Fruit fly (Drosophila melanogaster) whole organism, embryonic: ENCODE data around the gene CG11562.
A peak's percentile ranks its signal among the peaks of the same experiment; 100 is the strongest.

Experiments
- ATbp ChIP-seq: fragments of 200-800 bp; sonication (Bioruptor generic); optimal IDR thresholded peaks from 2 replicates; lab custom pipeline; 2017; ENCODE audit warnings: missing biosample characterization, mild to moderate bottlenecking, missing genetic modification characterization, missing genetic modification reagents
- Blimp-1 ChIP-seq: fragments of 200-800 bp; sonication (Bioruptor generic); optimal IDR thresholded peaks from 3 replicates; lab custom pipeline; 2018; ENCODE audit warnings: missing biosample characterization, missing genetic modification characterization, mild to moderate bottlenecking, moderate library complexity, missing genetic modification reagents
- CG10267 ChIP-seq: fragments of 200-800 bp; sonication (Bioruptor generic); optimal IDR thresholded peaks from 2 replicates; lab custom pipeline; 2018; ENCODE audit warnings: missing biosample characterization, mild to moderate bottlenecking, missing genetic modification characterization, moderate library complexity
- CG10274 ChIP-seq: fragments of 200-800 bp; sonication (Bioruptor generic); optimal IDR thresholded peaks from 3 replicates; lab custom pipeline; 2017; ENCODE audit warnings: missing biosample characterization, mild to moderate bottlenecking, missing genetic modification characterization
- CG10543 ChIP-seq: fragments of 200-800 bp; sonication (Bioruptor generic); optimal IDR thresholded peaks from 3 replicates; lab custom pipeline; 2017; ENCODE audit warnings: missing biosample characterization, mild to moderate bottlenecking, missing genetic modification characterization, moderate library complexity
- CG10565 ChIP-seq: fragments of 200-800 bp; sonication (Bioruptor generic); optimal IDR thresholded peaks from 3 replicates; lab custom pipeline; 2016; ENCODE audit warnings: missing biosample characterization, mild to moderate bottlenecking, missing genetic modification characterization
- CG10654 ChIP-seq: fragments of 200-800 bp; sonication (Bioruptor generic); optimal IDR thresholded peaks from 2 replicates; lab custom pipeline; 2016; ENCODE audit warnings: missing biosample characterization, missing genetic modification characterization
- CG1233 ChIP-seq: fragments of 200-800 bp; sonication (Bioruptor generic); optimal IDR thresholded peaks from 4 replicates; lab custom pipeline; 2018; ENCODE audit warnings: missing biosample characterization, mild to moderate bottlenecking, missing genetic modification characterization
- CG12391 ChIP-seq: fragments of 200-800 bp; sonication (Bioruptor generic); optimal IDR thresholded peaks from 3 replicates; lab custom pipeline; 2018; ENCODE audit warnings: missing biosample characterization, mild to moderate bottlenecking, missing genetic modification characterization, moderate library complexity
- CG12769 ChIP-seq: fragments of 200-800 bp; sonication (Bioruptor generic); optimal IDR thresholded peaks from 2 replicates; lab custom pipeline; 2019; ENCODE audit warnings: missing biosample characterization, mild to moderate bottlenecking, missing genetic modification characterization, moderate library complexity
- CG15011 ChIP-seq: fragments of 200-800 bp; sonication (Bioruptor generic); optimal IDR thresholded peaks from 3 replicates; lab custom pipeline; 2018; ENCODE audit warnings: missing biosample characterization, mild to moderate bottlenecking, missing genetic modification characterization
- CG15601 ChIP-seq: fragments of 200-800 bp; sonication (Bioruptor generic); optimal IDR thresholded peaks from 3 replicates; lab custom pipeline; 2019; ENCODE audit warnings: missing biosample characterization, mild to moderate bottlenecking, missing genetic modification characterization, moderate library complexity
- CG17612 ChIP-seq: fragments of 200-800 bp; sonication (Bioruptor generic); IDR thresholded peaks from 2 replicates; pipeline ENCODE4 v1.3.6; 2022; ENCODE audit warnings: missing biosample characterization, missing genetic modification characterization
- CG17912 ChIP-seq: fragments of 200-800 bp; sonication (Bioruptor generic); optimal IDR thresholded peaks from 2 replicates; lab custom pipeline; 2018; ENCODE audit warnings: missing biosample characterization, mild to moderate bottlenecking, missing genetic modification characterization
- CG6765 ChIP-seq: fragments of 200-800 bp; sonication (Bioruptor generic); optimal IDR thresholded peaks from 3 replicates; lab custom pipeline; 2017; ENCODE audit warnings: missing biosample characterization, mild to moderate bottlenecking, missing genetic modification characterization
- CG9609 ChIP-seq: fragments of 200-800 bp; sonication (Bioruptor generic); optimal IDR thresholded peaks from 3 replicates; lab custom pipeline; 2016; ENCODE audit warnings: missing biosample characterization, missing genetic modification characterization
- CG9876 ChIP-seq: fragments of 200-800 bp; sonication (Bioruptor generic); optimal IDR thresholded peaks from 2 replicates; lab custom pipeline; 2016; ENCODE audit warnings: missing biosample characterization, missing genetic modification characterization
- Dbx ChIP-seq: fragments of 200-800 bp; sonication (Bioruptor generic); IDR thresholded peaks from 3 replicates; pipeline ENCODE4 v1.3.6; 2022; ENCODE audit warnings: missing biosample characterization, missing genetic modification characterization
- Dll ChIP-seq: fragments of 200-800 bp; sonication (Bioruptor generic); IDR thresholded peaks from 4 replicates; pipeline ENCODE4 v1.3.6; 2022; ENCODE audit warnings: missing biosample characterization, missing genetic modification characterization; ENCODE audit not compliant: partially characterized antibody
- E2f1 ChIP-seq: fragments of 200-800 bp; sonication (Bioruptor generic); IDR thresholded peaks from 2 replicates; pipeline ENCODE4 v1.3.6; 2022; ENCODE audit warnings: missing biosample characterization, missing genetic modification characterization
- Fer1 ChIP-seq: fragments of 200-800 bp; sonication (Bioruptor generic); optimal IDR thresholded peaks from 2 replicates; lab custom pipeline; 2017; ENCODE audit warnings: missing biosample characterization, mild to moderate bottlenecking, missing genetic modification characterization
- Hr78 ChIP-seq, 2 experiments: fragments of 200-800 bp in 1 of 2; fragments of >200 bp in 1 of 2; sonication (Bioruptor generic) in 1 of 2; optimal IDR thresholded peaks; 2 replicates each; lab custom pipeline; 2017 to 2019; ENCODE audit warnings: missing biosample characterization in 2 of 2, missing genetic modification characterization in 2 of 2, mild to moderate bottlenecking in 1 of 2, moderate library complexity in 1 of 2
- Mrtf ChIP-seq: fragments of 200-800 bp; sonication (Bioruptor generic); IDR thresholded peaks from 3 replicates; pipeline ENCODE4 v1.3.6; 2022; ENCODE audit warnings: missing biosample characterization, missing genetic modification characterization
- NFAT ChIP-seq: fragments of 200-800 bp; sonication (Bioruptor generic); IDR thresholded peaks from 2 replicates; pipeline ENCODE4 v1.3.6; 2022; ENCODE audit warnings: missing biosample characterization, missing genetic modification characterization
- Nf-YC ChIP-seq: fragments of 200-800 bp; optimal IDR thresholded peaks from 3 replicates; lab custom pipeline; 2019; ENCODE audit warnings: missing biosample characterization, mild to moderate bottlenecking, missing genetic modification characterization, moderate library complexity
- Scr ChIP-seq: fragments of 200-800 bp; sonication (Bioruptor generic); IDR thresholded peaks from 2 replicates; pipeline ENCODE4 v1.3.6; 2022; ENCODE audit warnings: missing biosample characterization, missing genetic modification characterization; ENCODE audit not compliant: partially characterized antibody
- Side ChIP-seq: fragments of 200-800 bp; sonication (Bioruptor generic); optimal IDR thresholded peaks from 2 replicates; lab custom pipeline; 2016; ENCODE audit warnings: missing biosample characterization, missing genetic modification characterization
- Sin3A ChIP-seq: fragments of >200 bp; optimal IDR thresholded peaks from 2 replicates; lab custom pipeline; 2018
- Taf1 ChIP-seq: fragments of 200-800 bp; sonication (Bioruptor generic); IDR thresholded peaks from 2 replicates; pipeline ENCODE4 v1.3.6; 2022; ENCODE audit warnings: missing biosample characterization, missing genetic modification characterization
- abd-A ChIP-seq: fragments of 200-800 bp; sonication (Bioruptor generic); optimal IDR thresholded peaks from 3 replicates; lab custom pipeline; 2019; ENCODE audit warnings: missing biosample characterization, mild to moderate bottlenecking, missing genetic modification characterization, moderate library complexity
- bigmax ChIP-seq: fragments of 200-800 bp; sonication (Bioruptor generic); optimal IDR thresholded peaks from 2 replicates; lab custom pipeline; 2018; ENCODE audit warnings: missing biosample characterization, mild to moderate bottlenecking, missing genetic modification characterization
- br ChIP-seq: fragments of >200 bp; optimal IDR thresholded peaks from 2 replicates; lab custom pipeline; 2017
- crol ChIP-seq: fragments of 200-800 bp; sonication (Bioruptor generic); IDR thresholded peaks from 2 replicates; pipeline ENCODE4 v1.3.6; 2022; ENCODE audit warnings: missing biosample characterization, missing genetic modification characterization
- disco-r ChIP-seq: fragments of 200-800 bp; sonication (Bioruptor generic); optimal IDR thresholded peaks from 2 replicates; lab custom pipeline; 2016; ENCODE audit warnings: missing biosample characterization, missing genetic modification characterization
- dpn ChIP-seq, 2 experiments: fragments of 200-800 bp; sonication (Bioruptor generic); optimal IDR thresholded peaks; 3 replicates each; lab custom pipeline; 2016; ENCODE audit warnings: missing biosample characterization in 2 of 2, missing genetic modification characterization in 2 of 2
- fru ChIP-seq: fragments of >200 bp; optimal IDR thresholded peaks from 2 replicates; lab custom pipeline; 2017
- gem ChIP-seq: fragments of 200-800 bp; sonication (Bioruptor generic); optimal IDR thresholded peaks from 2 replicates; lab custom pipeline; 2019; ENCODE audit warnings: missing biosample characterization, mild to moderate bottlenecking, missing genetic modification characterization, moderate library complexity
- gsb-n ChIP-seq: fragments of 200-800 bp; sonication (Bioruptor generic); optimal IDR thresholded peaks from 3 replicates; lab custom pipeline; 2018; ENCODE audit warnings: missing biosample characterization, mild to moderate bottlenecking, missing genetic modification characterization
- her ChIP-seq: fragments of 200-800 bp; sonication (Bioruptor generic); optimal IDR thresholded peaks from 2 replicates; lab custom pipeline; 2016; ENCODE audit warnings: missing biosample characterization, missing genetic modification characterization
- mirr ChIP-seq: fragments of 200-800 bp; sonication (Bioruptor generic); optimal IDR thresholded peaks from 3 replicates; lab custom pipeline; 2018; ENCODE audit warnings: missing biosample characterization, mild to moderate bottlenecking, missing genetic modification characterization
- otp ChIP-seq: fragments of 200-800 bp; sonication (Bioruptor generic); IDR thresholded peaks from 3 replicates; pipeline ENCODE4, ENCODE4 v1.3.6; 2022; ENCODE audit warnings: missing biosample characterization, missing genetic modification characterization
- pros ChIP-seq: fragments of 200-800 bp; sonication (Bioruptor generic); optimal IDR thresholded peaks from 3 replicates; lab custom pipeline; 2019; ENCODE audit warnings: missing biosample characterization, mild to moderate bottlenecking, missing genetic modification characterization, moderate library complexity
- psq ChIP-seq: fragments of 200-800 bp; sonication (Bioruptor generic); optimal IDR thresholded peaks from 2 replicates; lab custom pipeline; 2017; ENCODE audit warnings: missing biosample characterization, missing genetic modification characterization
- ranshi ChIP-seq: fragments of 200-800 bp; sonication (Bioruptor generic); IDR thresholded peaks from 2 replicates; pipeline ENCODE4 v1.3.6; 2022; ENCODE audit warnings: missing biosample characterization, missing genetic modification characterization
- sim ChIP-seq: fragments of 200-800 bp; sonication (Bioruptor generic); IDR thresholded peaks from 2 replicates; pipeline ENCODE4 v1.3.6; 2022; ENCODE audit warnings: missing biosample characterization, missing genetic modification characterization
- slbo ChIP-seq: fragments of 200-800 bp; sonication (Bioruptor generic); IDR thresholded peaks from 2 replicates; pipeline ENCODE4 v1.3.6; 2022; ENCODE audit warnings: missing biosample characterization, missing genetic modification characterization
- stc ChIP-seq: fragments of 200-800 bp; sonication (Bioruptor generic); IDR thresholded peaks from 2 replicates; pipeline ENCODE4 v1.3.6; 2022; ENCODE audit warnings: missing biosample characterization, missing genetic modification characterization
- sug ChIP-seq: fragments of 200-800 bp; optimal IDR thresholded peaks from 2 replicates; lab custom pipeline; 2019; ENCODE audit warnings: missing biosample characterization, mild to moderate bottlenecking, missing genetic modification characterization, moderate library complexity
- tap ChIP-seq: fragments of 200-800 bp; optimal IDR thresholded peaks from 3 replicates; lab custom pipeline; 2019; ENCODE audit warnings: missing biosample characterization, mild to moderate bottlenecking, missing genetic modification characterization, moderate library complexity
- tna ChIP-seq: fragments of 200-800 bp; sonication (Bioruptor generic); IDR thresholded peaks from 2 replicates; pipeline ENCODE4 v1.3.6; 2022; ENCODE audit warnings: missing biosample characterization, missing genetic modification characterization; ENCODE audit not compliant: partially characterized antibody
- wek ChIP-seq: fragments of 200-800 bp; sonication (Bioruptor generic); optimal IDR thresholded peaks from 3 replicates; lab custom pipeline; 2018; ENCODE audit warnings: missing biosample characterization, mild to moderate bottlenecking, missing genetic modification characterization, moderate library complexity
- z ChIP-seq: fragments of 200-800 bp; sonication (Bioruptor generic); IDR thresholded peaks from 3 replicates; pipeline ENCODE4 v1.3.6; 2022; ENCODE audit warnings: missing biosample characterization, missing genetic modification characterization

CG11562 gene

dm6 chr2L:286421-286820, 5.8 kb upstream of the CG11562 start (continued):
- peak; percentile 51 for TF ChIP-seq gem
- TF ChIP-seq ATbp, result peak; percentile 45
- 0 out of 2 replicates have a peak, but pooled peaks have one; percentile 11 for TF ChIP-seq crol (GFP tag; lab: Robert Waterston, UW)
- TF ChIP-seq Blimp-1, result peak; percentile 63
- TF ChIP-seq Sin3A (lab: Kevin White, UChicago), result no peak
- TF ChIP-seq fru, result no peak
- peak; percentile 87 for TF ChIP-seq her (GFP tag; lab: Kevin White, UChicago)
- TF ChIP-seq CG10654 (GFP tag; lab: Kevin White, UChicago), result peak; percentile 26
- TF ChIP-seq Scr (GFP tag; lab: Robert Waterston, UW), result no peak
- TF ChIP-seq Nf-YC (tag; lab: Kevin White, UChicago), result no peak
- peak; percentile 80 for TF ChIP-seq Fer1 (GFP tag; lab: Kevin White, UChicago)
- no peak for TF ChIP-seq CG15011 (GFP tag; lab: Kevin White, UChicago)
- TF ChIP-seq CG12391, result peak; percentile 65
- TF ChIP-seq tna, result no peak
- peak; percentile 40 for TF ChIP-seq CG17912
- peak; percentile 64 for TF ChIP-seq otp (GFP tag; lab: Robert Waterston, UW)
- TF ChIP-seq CG9609 (GFP tag; lab: Kevin White, UChicago), result peak; percentile 43
- peak; percentile 75 for TF ChIP-seq Taf1 (GFP tag; lab: Robert Waterston, UW)
- 0 out of 2 replicates have a peak, but pooled peaks have one; percentile 23 for TF ChIP-seq CG17612 (GFP tag; lab: Robert Waterston, UW)
- TF ChIP-seq Mrtf (GFP tag; lab: Robert Waterston, UW), result peak; percentile 71; the same call in 2 of the 3 replicates
- no peak for TF ChIP-seq bigmax (GFP tag; lab: Kevin White, UChicago)
- peak; percentile 63 for TF ChIP-seq CG9876 (GFP tag; lab: Kevin White, UChicago)
- peak; percentile 68 for TF ChIP-seq CG6765 (GFP tag; lab: Kevin White, UChicago)
- TF ChIP-seq Side (GFP tag; lab: Kevin White, UChicago), result peak; percentile 34
- no peak for TF ChIP-seq CG10267
- TF ChIP-seq stc (GFP tag; lab: Robert Waterston, UW), result 0 out of 2 replicates have a peak, but pooled peaks have one; percentile 18
- peak; percentile 74 for TF ChIP-seq CG10543 (GFP tag; lab: Kevin White, UChicago)
- TF ChIP-seq z (GFP tag; lab: Robert Waterston, UW), result no peak
- TF ChIP-seq CG10565, result no peak
- TF ChIP-seq mirr (GFP tag; lab: Kevin White, UChicago), result peak; percentile 87
- peak; percentile 80 for TF ChIP-seq ranshi
- no peak for TF ChIP-seq wek (GFP tag; lab: Kevin White, UChicago)
- no peak for TF ChIP-seq psq (GFP tag; lab: Kevin White, UChicago)
- TF ChIP-seq CG1233 (GFP tag; lab: Kevin White, UChicago), result peak; percentile 40
- no peak for TF ChIP-seq disco-r (GFP tag; lab: Kevin White, UChicago)
- peak; percentile 88 for TF ChIP-seq Dbx
- peak; percentile 92 for TF ChIP-seq CG12769 (tag; lab: Kevin White, UChicago)
- no peak for TF ChIP-seq CG10274 (GFP tag; lab: Kevin White, UChicago)
- TF ChIP-seq E2f1, result peak; percentile 69
- TF ChIP-seq Dll, result no peak
- TF ChIP-seq pros (GFP tag; lab: Kevin White, UChicago), result no peak
- TF ChIP-seq tap (tag; lab: Kevin White, UChicago), result peak; percentile 54
- TF ChIP-seq br (lab: Kevin White, UChicago), result no peak
- peak; percentile 68 for TF ChIP-seq sug (tag; lab: Kevin White, UChicago)
- peak; percentile 73 to 83 for TF ChIP-seq dpn (GFP tag; optimal IDR thresholded peaks at IDR 0.05; lab: Kevin White, UChicago)
- TF ChIP-seq abd-A (tag; lab: Kevin White, UChicago), result no peak
- peak; percentile 92 for TF ChIP-seq slbo (GFP tag; lab: Robert Waterston, UW)
- TF ChIP-seq CG15601 (tag; lab: Kevin White, UChicago), result no peak
- no peak for TF ChIP-seq gsb-n
- TF ChIP-seq sim, result no peak
- TF ChIP-seq NFAT (GFP tag; lab: Robert Waterston, UW), result peak; percentile 80
- no peak for TF ChIP-seq Hr78 (GFP tag; optimal IDR thresholded peaks at IDR 0.05; lab: Kevin White, UChicago)
